Fruit fly (Drosophila melanogaster): Measurements from ENCODE around the gene CG7523.

Gene CG7523

dm6 chr3R:17700488-17701130, 29.9 kb upstream of the CG7523 start (continued):
- no peak for TF ChIP-seq CG7963 (GFP tag; IDR thresholded peaks at IDR 0.05; ENCODE audit: partially characterized antibody)
- TF ChIP-seq CG1024 (GFP tag; IDR thresholded peaks at IDR 0.05): peak; percentile 85
- no peak for TF ChIP-seq Tbp (GFP tag; optimal IDR thresholded peaks at IDR 0.05)
- peak; percentile 33 for TF ChIP-seq mirr (GFP tag; optimal IDR thresholded peaks at IDR 0.05)
- TF ChIP-seq dmrt99B (tag; optimal IDR thresholded peaks at IDR 0.05): peak; percentile 99
- peak; percentile 72 for TF ChIP-seq Side (GFP tag; optimal IDR thresholded peaks at IDR 0.05)
- peak; percentile 75 for TF ChIP-seq CG7928 (GFP tag; optimal IDR thresholded peaks at IDR 0.05)
- TF ChIP-seq pzg (GFP tag; optimal IDR thresholded peaks at IDR 0.05): no peak
- peak; percentile 43 to 78 for TF ChIP-seq chif (GFP tag; optimal IDR thresholded peaks at IDR 0.05)
- peak; percentile 95 for TF ChIP-seq ro (GFP tag; IDR thresholded peaks at IDR 0.05)
- peak; percentile 97 for TF ChIP-seq CG14667 (GFP tag; IDR thresholded peaks at IDR 0.05)
- TF ChIP-seq MESR4 (GFP tag; optimal IDR thresholded peaks at IDR 0.05): peak; percentile 40
- peak; percentile 93 for TF ChIP-seq ssp (GFP tag; IDR thresholded peaks at IDR 0.05)
- TF ChIP-seq CG18764 (GFP tag; optimal IDR thresholded peaks at IDR 0.05): peak; percentile 93
- TF ChIP-seq NK7.1 (GFP tag; optimal IDR thresholded peaks at IDR 0.05): peak; percentile 51
- peak; percentile 98 for TF ChIP-seq CG9727 (GFP tag; optimal IDR thresholded peaks at IDR 0.05)
- peak; percentile 48; the same call in 1 of the 3 replicates for TF ChIP-seq z (GFP tag; IDR thresholded peaks at IDR 0.05)
- peak; percentile 95 for TF ChIP-seq Ravus (GFP tag; IDR thresholded peaks at IDR 0.05)
- peak; percentile 85 for TF ChIP-seq Hsf (GFP tag; optimal IDR thresholded peaks at IDR 0.05)
- TF ChIP-seq pb (GFP tag; optimal IDR thresholded peaks at IDR 0.05): peak; percentile 30
- peak; percentile 97 for TF ChIP-seq sens (GFP tag)
- peak; percentile 70 for TF ChIP-seq CG12744 (GFP tag; optimal IDR thresholded peaks at IDR 0.05)
- TF ChIP-seq Hmx (GFP tag; optimal IDR thresholded peaks at IDR 0.05): peak; percentile 60
- TF ChIP-seq ase (GFP tag; IDR thresholded peaks at IDR 0.05): peak; percentile 96
- peak; percentile 95 for TF ChIP-seq CG4820 (GFP tag; optimal IDR thresholded peaks at IDR 0.05)
- TF ChIP-seq CG16779 (GFP tag; IDR thresholded peaks at IDR 0.05): peak; percentile 85
- TF ChIP-seq fd3F (GFP tag; optimal IDR thresholded peaks at IDR 0.05): peak; percentile 99
- peak; percentile 92 for TF ChIP-seq Rx (GFP tag; IDR thresholded peaks at IDR 0.05)
- peak; percentile 23 for TF ChIP-seq gcm2 (GFP tag; optimal IDR thresholded peaks at IDR 0.05)
- no peak for TF ChIP-seq prd (optimal IDR thresholded peaks at IDR 0.05)
- peak; percentile 98 for TF ChIP-seq prd (GFP tag; IDR thresholded peaks at IDR 0.05)
- TF ChIP-seq Rfx (GFP tag; IDR thresholded peaks at IDR 0.05): peak; percentile 98
- peak; percentile 98 for TF ChIP-seq Vsx1 (GFP tag; optimal IDR thresholded peaks at IDR 0.05)
- peak; percentile 100 for TF ChIP-seq CG8924 (tag; optimal IDR thresholded peaks at IDR 0.05)
- peak; percentile 25 for TF ChIP-seq da (GFP tag; optimal IDR thresholded peaks at IDR 0.05)
- no peak for TF ChIP-seq Elba2 (GFP tag; optimal IDR thresholded peaks at IDR 0.05)
- TF ChIP-seq Ets65A (GFP tag): peak; percentile 95
- peak; percentile 99 for TF ChIP-seq CG6765 (GFP tag; optimal IDR thresholded peaks at IDR 0.05)
- peak; percentile 87 for TF ChIP-seq CG2116 (GFP tag; optimal IDR thresholded peaks at IDR 0.05)
- TF ChIP-seq row (GFP tag; IDR thresholded peaks at IDR 0.05): peak; percentile 100
- peak; percentile 99 for TF ChIP-seq B-H2 (GFP tag; optimal IDR thresholded peaks at IDR 0.05)
- TF ChIP-seq eve (GFP tag; optimal IDR thresholded peaks at IDR 0.05): no peak
- peak; percentile 93 for TF ChIP-seq CG15011 (GFP tag; optimal IDR thresholded peaks at IDR 0.05)
- TF ChIP-seq dati (GFP tag; IDR thresholded peaks at IDR 0.05): peak; percentile 92
- TF ChIP-seq bigmax (GFP tag; optimal IDR thresholded peaks at IDR 0.05): no peak
- peak; percentile 94 for TF ChIP-seq dmrt11E (tag; optimal IDR thresholded peaks at IDR 0.05)
- peak; percentile 96 for TF ChIP-seq danr (GFP tag; IDR thresholded peaks at IDR 0.05)
- TF ChIP-seq tin (GFP tag; optimal IDR thresholded peaks at IDR 0.05): peak; percentile 96
- peak; percentile 96 for TF ChIP-seq CrebB (tag; optimal IDR thresholded peaks at IDR 0.05)
- TF ChIP-seq CG14860 (GFP tag; IDR thresholded peaks at IDR 0.05; ENCODE audit: partially characterized antibody): no peak
- peak; percentile 97 for TF ChIP-seq wor (GFP tag; IDR thresholded peaks at IDR 0.05)
- TF ChIP-seq ham (GFP tag; IDR thresholded peaks at IDR 0.05): peak; percentile 93
